Worm (Caenorhabditis elegans): Measurements from ENCODE around the gene ifd-1.

DNA sequence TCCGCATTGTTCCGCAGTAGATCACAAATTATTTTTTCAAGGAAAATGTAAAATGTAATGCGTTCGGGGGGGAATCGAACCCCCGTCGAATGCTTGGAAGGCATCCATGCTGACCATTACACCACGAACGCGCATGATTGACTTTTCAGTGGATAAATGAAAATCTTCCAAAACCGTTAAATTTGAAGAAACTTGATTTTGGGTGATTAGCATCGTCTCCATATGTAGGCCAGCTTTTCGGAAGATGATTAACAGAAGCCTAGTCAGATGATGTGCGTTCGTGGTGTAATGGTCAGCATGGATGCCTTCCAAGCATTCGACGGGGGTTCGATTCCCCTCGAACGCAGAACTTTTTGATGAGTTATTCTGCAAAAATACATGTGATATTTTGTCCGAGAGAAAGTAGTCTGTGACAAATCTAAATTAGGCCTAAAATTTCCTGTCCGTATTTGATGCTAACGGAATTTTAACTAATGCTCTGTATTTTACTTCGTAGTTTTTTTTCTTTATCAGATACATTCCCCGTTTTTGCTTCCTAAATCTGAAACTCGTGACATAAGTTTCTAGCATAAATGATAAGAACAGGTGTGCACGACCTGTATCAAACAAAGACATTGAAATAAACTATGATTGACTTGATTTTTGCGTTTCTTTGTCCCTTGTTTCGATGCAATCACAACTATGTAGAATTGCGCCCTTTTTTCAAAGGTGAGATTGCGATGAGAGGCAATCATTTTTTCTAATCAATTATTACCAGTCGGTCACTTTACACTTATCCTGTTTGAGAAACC is 22.4 kb upstream of the ifd-1 start, which contains the start of gene C28G1.10:
- TF ChIP-seq hmg-4 (GFP tag; optimal IDR thresholded peaks at IDR 0.05) (no peak), ama-1 (optimal IDR thresholded peaks at IDR 0.05) (no peak), flt-1 (GFP tag; IDR thresholded peaks at IDR 0.05) (no peak), scrt-1 (GFP tag; IDR thresholded peaks at IDR 0.05) (no peak), tbx-37 (GFP tag; conservative IDR thresholded peaks at IDR 0.05) (no peak), tbx-11 (GFP tag; IDR thresholded peaks at IDR 0.05) (no peak), F13C5.2 (tag; optimal IDR thresholded peaks at IDR 0.05) (no peak), hmbx-1 (tag; optimal IDR thresholded peaks at IDR 0.05) (no peak), B0310.2 (tag; optimal IDR thresholded peaks at IDR 0.05) (no peak), sea-1 (GFP tag; conservative IDR thresholded peaks at IDR 0.05) (no peak), ceh-36 (tag; optimal IDR thresholded peaks at IDR 0.05) (no peak), tra-4 (tag; optimal IDR thresholded peaks at IDR 0.05) (no peak), hnd-1 (tag; optimal IDR thresholded peaks at IDR 0.05) (no peak)

Measured in whole organism, early embryonic.